Worm (Caenorhabditis elegans) whole organism, late embryonic: Measurements from ENCODE around the gene F08D12.3.

Experiments
- C08G9.2 ChIP-seq: sonication (generic microtip); optimal IDR thresholded peaks from 2 replicates; lab custom pipeline; 2016; ENCODE audit warnings: mild to moderate bottlenecking, missing genetic modification characterization, moderate library complexity, missing compliant biosample characterization
- F13H6.1 ChIP-seq: sonication (generic microtip); optimal IDR thresholded peaks from 2 replicates; lab custom pipeline; 2016; ENCODE audit warnings: missing genetic modification characterization, missing compliant biosample characterization
- K02D7.2 ChIP-seq: sonication (generic microtip); optimal IDR thresholded peaks from 2 replicates; lab custom pipeline; 2017; ENCODE audit warnings: mild to moderate bottlenecking, missing genetic modification characterization, missing compliant biosample characterization
- ceh-14 ChIP-seq: sonication (generic microtip); optimal IDR thresholded peaks from 2 replicates; lab custom pipeline; 2016; ENCODE audit warnings: missing genotype, missing genetic modification characterization, missing compliant biosample characterization
- ceh-18 ChIP-seq: sonication (generic microtip); optimal IDR thresholded peaks from 2 replicates; lab custom pipeline; 2016; ENCODE audit warnings: missing genetic modification characterization, missing compliant biosample characterization
- ceh-22 ChIP-seq: sonication (generic microtip); optimal IDR thresholded peaks from 2 replicates; lab custom pipeline; 2017; ENCODE audit warnings: missing biosample characterization, missing genetic modification characterization
- ceh-31 ChIP-seq: sonication (generic microtip); optimal IDR thresholded peaks from 2 replicates; lab custom pipeline; 2016; ENCODE audit warnings: missing genetic modification characterization, missing compliant biosample characterization
- che-1 ChIP-seq: sonication (generic microtip); optimal IDR thresholded peaks from 2 replicates; lab custom pipeline; 2016; ENCODE audit warnings: mild to moderate bottlenecking, missing genetic modification characterization, missing compliant biosample characterization
- dmd-4 ChIP-seq: sonication (generic microtip); optimal IDR thresholded peaks from 2 replicates; lab custom pipeline; 2016; ENCODE audit warnings: borderline replicate concordance, missing genetic modification characterization, missing compliant biosample characterization
- dve-1 ChIP-seq: sonication (generic microtip); optimal IDR thresholded peaks from 2 replicates; lab custom pipeline; 2017; ENCODE audit warnings: antibody characterized with exemption, mild to moderate bottlenecking, missing genetic modification characterization, missing compliant biosample characterization
- elt-4 ChIP-seq: sonication (generic microtip); optimal IDR thresholded peaks from 2 replicates; lab custom pipeline; 2016; ENCODE audit warnings: missing genetic modification characterization, missing compliant biosample characterization
- ets-4 ChIP-seq: sonication (generic microtip); optimal IDR thresholded peaks from 2 replicates; lab custom pipeline; 2016; ENCODE audit warnings: missing genetic modification characterization, missing compliant biosample characterization
- fkh-10 ChIP-seq: fragments of 150-350 bp; optimal IDR thresholded peaks from 2 replicates; lab custom pipeline; 2014; ENCODE audit warnings: missing biosample characterization, missing genetic modification reagents, missing genetic modification characterization
- fkh-6 ChIP-seq: sonication (generic microtip); optimal IDR thresholded peaks from 2 replicates; lab custom pipeline; 2016; ENCODE audit warnings: missing genetic modification characterization, missing compliant biosample characterization
- gmeb-2 ChIP-seq: sonication (generic microtip); optimal IDR thresholded peaks from 2 replicates; lab custom pipeline; 2016; ENCODE audit warnings: missing genetic modification characterization, inconsistent platforms, missing compliant biosample characterization
- hlh-13 ChIP-seq: fragments of 200-800 bp; sonication (Bioruptor generic); optimal IDR thresholded peaks from 2 replicates; lab custom pipeline; 2018; ENCODE audit warnings: mild to moderate bottlenecking, missing genetic modification characterization, missing compliant biosample characterization
- hlh-15 ChIP-seq: sonication (generic microtip); optimal IDR thresholded peaks from 2 replicates; lab custom pipeline; 2016; ENCODE audit warnings: missing genetic modification characterization, missing compliant biosample characterization
- hlh-6 ChIP-seq: sonication (generic microtip); optimal IDR thresholded peaks from 2 replicates; lab custom pipeline; 2016; ENCODE audit warnings: missing genotype, missing genetic modification characterization, missing compliant biosample characterization
- nfya-1 ChIP-seq: sonication (generic microtip); optimal IDR thresholded peaks from 2 replicates; lab custom pipeline; 2017; ENCODE audit warnings: missing genetic modification characterization, mild to moderate bottlenecking, missing compliant biosample characterization, antibody characterized with exemption, moderate library complexity
- pag-3 ChIP-seq: sonication (generic microtip); optimal IDR thresholded peaks from 2 replicates; lab custom pipeline; 2016; ENCODE audit warnings: missing compliant biosample characterization, missing genetic modification characterization, borderline replicate concordance
- pha-2 ChIP-seq: sonication (generic microtip); optimal IDR thresholded peaks from 2 replicates; lab custom pipeline; 2017; ENCODE audit warnings: mild to moderate bottlenecking, missing genetic modification characterization, missing compliant biosample characterization
- ref-2 ChIP-seq: sonication (generic microtip); optimal IDR thresholded peaks from 2 replicates; lab custom pipeline; 2016; ENCODE audit warnings: missing genetic modification characterization, missing compliant biosample characterization
- rnt-1 ChIP-seq: sonication (generic microtip); optimal IDR thresholded peaks from 2 replicates; lab custom pipeline; 2016; ENCODE audit warnings: missing genetic modification characterization, missing compliant biosample characterization
- sdc-2 ChIP-seq: sonication (generic microtip); optimal IDR thresholded peaks from 2 replicates; lab custom pipeline; 2016; ENCODE audit warnings: missing genotype, missing genetic modification characterization, missing compliant biosample characterization
- sox-2 ChIP-seq: fragments of 200-800 bp; sonication (Bioruptor generic); IDR thresholded peaks from 2 replicates; pipeline ENCODE4 v1.3.6; 2022; ENCODE audit warnings: missing genetic modification reagents, missing genetic modification characterization, missing compliant biosample characterization
- syd-9 ChIP-seq: sonication (generic microtip); optimal IDR thresholded peaks from 2 replicates; lab custom pipeline; 2016; ENCODE audit warnings: mild to moderate bottlenecking, missing genetic modification characterization, moderate library complexity, missing compliant biosample characterization
- tbx-2 ChIP-seq: sonication (generic microtip); optimal IDR thresholded peaks from 2 replicates; lab custom pipeline; 2016; ENCODE audit warnings: missing genetic modification characterization, missing compliant biosample characterization
- ttx-3 ChIP-seq: sonication (generic microtip); optimal IDR thresholded peaks from 2 replicates; lab custom pipeline; 2016; ENCODE audit warnings: missing genetic modification reagents, missing genetic modification characterization, missing compliant biosample characterization
- unc-42 ChIP-seq: sonication (generic microtip); optimal IDR thresholded peaks from 2 replicates; lab custom pipeline; 2016; ENCODE audit warnings: missing genotype, missing genetic modification characterization, missing compliant biosample characterization
- unc-55 ChIP-seq: sonication (generic microtip); optimal IDR thresholded peaks from 2 replicates; lab custom pipeline; 2017; ENCODE audit warnings: missing biosample characterization, missing genetic modification reagents, missing genetic modification characterization
- ztf-16 ChIP-seq: sonication (generic microtip); optimal IDR thresholded peaks from 2 replicates; lab custom pipeline; 2017; ENCODE audit warnings: missing genetic modification characterization, missing compliant biosample characterization

The F08D12.3 gene

DNA sequence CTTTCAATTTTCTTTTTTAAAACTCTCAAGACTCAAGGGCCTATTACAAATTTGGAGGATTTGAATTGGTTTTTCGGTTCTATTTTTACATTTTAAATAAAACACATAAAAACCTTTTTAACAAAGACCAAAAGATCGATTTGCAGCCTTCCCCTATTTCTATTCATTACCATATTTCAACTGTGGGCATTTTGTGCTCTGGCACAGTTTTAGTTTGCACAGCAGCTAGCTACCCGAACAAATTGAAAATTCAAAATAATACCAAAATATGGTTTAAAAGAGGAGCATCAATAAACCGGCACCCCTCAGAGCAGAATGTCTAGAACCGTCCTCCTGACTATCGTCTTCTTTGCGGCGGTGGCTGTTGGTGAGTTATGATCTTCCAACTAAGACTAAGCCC is 2.0 kb downstream of the F08D12.3 start, which contains the start of gene F08D12.2:
Gene F08D12.2, plus strand, starts transcription at position 301 of the 400 bp plus-strand sequence.
- TF ChIP-seq gmeb-2 (tag; lab: Kevin White, UChicago), result no peak
- no peak for TF ChIP-seq dve-1 (tag; lab: Kevin White, UChicago)
- TF ChIP-seq fkh-10 (GFP tag; lab: Kevin White, UChicago), result no peak
- TF ChIP-seq rnt-1 (tag; lab: Kevin White, UChicago), result no peak
- no peak for TF ChIP-seq syd-9 (tag; lab: Kevin White, UChicago)
- no peak for TF ChIP-seq ceh-22 (tag; lab: Kevin White, UChicago)
- no peak for TF ChIP-seq C08G9.2 (tag; lab: Kevin White, UChicago)
- TF ChIP-seq ztf-16 (tag; lab: Kevin White, UChicago), result no peak
- TF ChIP-seq hlh-6 (tag; lab: Kevin White, UChicago), result no peak
- no peak for TF ChIP-seq ceh-14 (tag; lab: Kevin White, UChicago)
- no peak for TF ChIP-seq ceh-18 (tag; lab: Kevin White, UChicago)
- TF ChIP-seq, all 69 proteins: peak for 0

DNA sequence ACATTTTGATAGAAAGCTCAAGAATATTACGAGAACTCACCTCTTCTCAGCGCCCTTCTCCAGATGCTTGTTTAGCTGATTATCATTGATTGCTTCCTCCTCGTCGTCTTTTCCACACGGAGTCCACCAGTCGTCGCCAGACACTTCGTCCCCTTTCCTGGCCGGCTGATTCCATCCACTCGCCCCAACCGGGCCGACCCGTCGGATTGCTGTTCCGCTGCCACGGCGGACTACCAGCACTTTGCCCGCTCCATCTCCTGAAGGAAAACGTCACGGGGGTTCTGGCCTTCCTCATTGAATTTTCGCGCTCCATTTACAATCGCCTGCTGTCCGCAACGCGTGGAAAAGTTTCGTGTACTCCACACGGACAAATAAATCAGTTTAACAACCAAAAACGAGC is 4.0 kb downstream of the F08D12.3 start:
- TF ChIP-seq elt-4 (tag; lab: Kevin White, UChicago) (no peak), pha-2 (tag; lab: Kevin White, UChicago) (no peak), ets-4 (tag; lab: Kevin White, UChicago) (no peak), che-1 (tag; lab: Kevin White, UChicago) (no peak), ref-2 (tag; lab: Kevin White, UChicago) (no peak), fkh-6 (tag; lab: Kevin White, UChicago) (no peak), pag-3 (tag; lab: Kevin White, UChicago) (no peak), fkh-10 (GFP tag; lab: Kevin White, UChicago) (no peak), rnt-1 (tag; lab: Kevin White, UChicago) (no peak), K02D7.2 (no peak)

DNA sequence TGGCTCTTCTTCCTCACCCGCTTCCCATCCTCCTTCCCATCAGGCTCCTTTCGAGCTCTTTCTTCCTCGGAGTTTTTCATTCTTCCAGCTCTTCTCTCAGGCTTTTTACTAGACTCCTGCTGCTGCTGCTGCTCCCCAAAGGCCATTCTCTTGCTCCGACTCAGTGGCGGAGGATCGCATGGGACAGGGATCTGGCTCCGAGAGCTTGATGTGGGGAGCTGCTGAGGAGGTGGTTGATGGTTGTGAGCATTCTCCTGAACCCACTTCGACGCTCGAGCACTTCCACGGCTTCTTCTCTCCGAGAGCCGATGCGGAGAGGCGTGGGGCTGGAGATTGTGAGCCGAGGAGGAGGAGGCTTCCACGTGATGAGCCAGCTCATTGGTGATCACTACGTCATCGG is 6.4 kb downstream of the F08D12.3 start:
- no peak for TF ChIP-seq C08G9.2 (tag; lab: Kevin White, UChicago)
- peak; percentile 10 for TF ChIP-seq hlh-6 (tag; lab: Kevin White, UChicago)

- TF ChIP-seq dmd-4 (tag; lab: Kevin White, UChicago) (no peak), F13H6.1 (tag; lab: Kevin White, UChicago) (no peak), sox-2 (GFP tag; lab: Robert Waterston, UW) (no peak)
- TF ChIP-seq, all 69 proteins: peak for 0
These were observed 7.7 kb downstream of the F08D12.3 start, which contains the start of the genes F08D12.12 and srpa-72 for ce11 chrII:2787031-2787512. Gene F08D12.12, minus strand, starts transcription at chrII:2787081. Gene srpa-72, plus strand, starts transcription at chrII:2787481.

ce11 chrII:2787849-2788248 is 8.5 kb downstream of the F08D12.3 start:
- TF ChIP-seq rnt-1 (tag; lab: Kevin White, UChicago) (no peak), nfya-1 (tag; lab: Kevin White, UChicago) (no peak), tbx-2 (tag; lab: Kevin White, UChicago) (no peak), ceh-31 (tag; lab: Kevin White, UChicago) (no peak), F13H6.1 (tag; lab: Kevin White, UChicago) (no peak), hlh-15 (tag; lab: Kevin White, UChicago) (no peak), unc-42 (tag; lab: Kevin White, UChicago) (no peak)

DNA sequence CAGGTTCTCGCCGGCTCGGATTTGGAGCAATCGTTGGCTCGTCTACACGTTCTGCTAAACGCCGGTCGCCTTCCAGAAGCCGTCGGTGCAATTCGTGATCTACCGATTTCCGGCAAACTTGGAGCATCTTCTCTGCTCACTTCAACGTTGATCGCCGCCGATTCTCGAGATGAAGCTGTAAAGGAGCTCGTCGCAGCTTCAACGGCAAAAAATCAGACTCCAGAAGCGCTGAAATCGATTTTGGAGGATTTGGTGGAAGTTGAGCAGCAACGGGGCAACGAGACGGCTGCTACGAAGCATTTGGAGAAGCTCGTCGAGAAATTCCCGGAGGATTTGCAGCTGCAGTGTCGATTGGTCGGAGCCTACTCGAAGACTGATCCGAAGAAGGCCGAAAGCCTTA is 12.3 kb downstream of the F08D12.3 start:
- TF ChIP-seq ttx-3 (no peak), ceh-14 (tag; lab: Kevin White, UChicago) (no peak), hlh-13 (no peak), sdc-2 (tag; lab: Kevin White, UChicago) (no peak), unc-55 (GFP tag; lab: Kevin White, UChicago) (no peak)
